Fruit fly (Drosophila melanogaster) whole organism, embryonic: ENCODE measurements around the gene y.

ENCODE experiments used
- Asciz ChIP-seq: fragments of 200-800 bp; sonication (Bioruptor generic); optimal IDR thresholded peaks from 2 replicates; lab custom pipeline; 2017; ENCODE audit warnings: missing biosample characterization, mild to moderate bottlenecking, missing genetic modification characterization, missing genetic modification reagents
- Atf-2 ChIP-seq: fragments of 200-800 bp; sonication (Bioruptor generic); optimal IDR thresholded peaks from 2 replicates; lab custom pipeline; 2016; ENCODE audit warnings: missing biosample characterization, missing genetic modification characterization
- Bdp1 ChIP-seq: fragments of 200-800 bp; sonication (Bioruptor generic); optimal IDR thresholded peaks from 3 replicates; lab custom pipeline; 2016; ENCODE audit warnings: missing biosample characterization, missing genetic modification characterization
- Bteb2 ChIP-seq: fragments of 200-800 bp; sonication (Bioruptor generic); optimal IDR thresholded peaks from 2 replicates; lab custom pipeline; 2016; ENCODE audit warnings: missing biosample characterization, missing genetic modification characterization
- CG10366 ChIP-seq: fragments of 200-800 bp; sonication (Bioruptor generic); IDR thresholded peaks from 2 replicates; pipeline ENCODE4 v1.3.6; 2022; ENCODE audit warnings: missing biosample characterization, missing genetic modification characterization
- CG11085 ChIP-seq: fragments of 200-800 bp; sonication (Bioruptor generic); IDR thresholded peaks from 2 replicates; pipeline ENCODE4 v1.3.6; 2022; ENCODE audit warnings: missing biosample characterization, missing genetic modification characterization
- CG11560 ChIP-seq: fragments of 200-800 bp; sonication (Bioruptor generic); IDR thresholded peaks from 3 replicates; pipeline ENCODE4 v1.3.6; 2022; ENCODE audit warnings: missing biosample characterization, missing genetic modification characterization
- CG11696 ChIP-seq: fragments of 200-800 bp; sonication (Bioruptor generic); IDR thresholded peaks from 2 replicates; pipeline ENCODE4 v1.3.6; 2022; ENCODE audit warnings: missing biosample characterization, missing genetic modification characterization
- CG12659 ChIP-seq: fragments of 200-800 bp; sonication (Bioruptor generic); optimal IDR thresholded peaks from 3 replicates; lab custom pipeline; 2017; ENCODE audit warnings: mild to moderate bottlenecking, missing biosample characterization, missing genetic modification reagents, missing genetic modification characterization
- CG12942 ChIP-seq: fragments of 200-800 bp; sonication (Bioruptor generic); optimal IDR thresholded peaks from 3 replicates; lab custom pipeline; 2016; ENCODE audit warnings: missing biosample characterization, missing genetic modification characterization
- CG16813 ChIP-seq: fragments of 200-800 bp; sonication (Bioruptor generic); IDR thresholded peaks from 3 replicates; pipeline ENCODE4 v1.3.6; 2022; ENCODE audit warnings: missing biosample characterization, missing genetic modification characterization; ENCODE audit not compliant: partially characterized antibody
- CG17829 ChIP-seq: fragments of 200-800 bp; optimal IDR thresholded peaks from 2 replicates; lab custom pipeline; 2019; ENCODE audit warnings: missing biosample characterization, mild to moderate bottlenecking, missing genetic modification characterization, moderate library complexity
- CG18764 ChIP-seq: fragments of 200-800 bp; sonication (Bioruptor generic); optimal IDR thresholded peaks from 3 replicates; lab custom pipeline; 2016; ENCODE audit warnings: missing biosample characterization, missing genetic modification characterization
- CG2678 ChIP-seq: fragments of 200-800 bp; sonication (Bioruptor generic); optimal IDR thresholded peaks from 3 replicates; lab custom pipeline; 2019; ENCODE audit warnings: missing biosample characterization, mild to moderate bottlenecking, missing genetic modification characterization, moderate library complexity
- CG3847 ChIP-seq: fragments of 200-800 bp; sonication (Bioruptor generic); IDR thresholded peaks from 2 replicates; pipeline ENCODE4 v1.3.6; 2022; ENCODE audit warnings: missing biosample characterization, missing genetic modification characterization
- CG42726 ChIP-seq: fragments of 200-800 bp; sonication (Bioruptor generic); IDR thresholded peaks from 2 replicates; pipeline ENCODE4 v1.3.6; 2022; ENCODE audit warnings: missing biosample characterization, missing genetic modification characterization; ENCODE audit not compliant: partially characterized antibody
- CG4328 ChIP-seq: fragments of 200-800 bp; sonication (Bioruptor generic); optimal IDR thresholded peaks from 3 replicates; lab custom pipeline; 2017; ENCODE audit warnings: missing biosample characterization, missing genetic modification reagents, missing genetic modification characterization
- CG6654 ChIP-seq: fragments of 200-800 bp; sonication (Bioruptor generic); optimal IDR thresholded peaks from 2 replicates; lab custom pipeline; 2017; ENCODE audit warnings: missing biosample characterization, mild to moderate bottlenecking, missing genetic modification characterization
- CG6854 ChIP-seq: fragments of 200-800 bp; sonication (Bioruptor generic); optimal IDR thresholded peaks from 3 replicates; lab custom pipeline; 2017; ENCODE audit warnings: missing biosample characterization, mild to moderate bottlenecking, missing genetic modification characterization
- CG7271 ChIP-seq: fragments of 200-800 bp; sonication (Bioruptor generic); optimal IDR thresholded peaks from 2 replicates; lab custom pipeline; 2018; ENCODE audit warnings: missing biosample characterization, mild to moderate bottlenecking, missing genetic modification characterization, moderate library complexity
- CG7928 ChIP-seq: fragments of 200-800 bp; sonication (Bioruptor generic); optimal IDR thresholded peaks from 2 replicates; lab custom pipeline; 2017; ENCODE audit warnings: missing biosample characterization, mild to moderate bottlenecking, missing genetic modification characterization
- CG9727 ChIP-seq: fragments of 200-800 bp; sonication (Bioruptor generic); optimal IDR thresholded peaks from 3 replicates; lab custom pipeline; 2017; ENCODE audit warnings: missing biosample characterization, mild to moderate bottlenecking, missing genetic modification characterization
- CoRest ChIP-seq: fragments of 200-800 bp; sonication (Bioruptor generic); optimal IDR thresholded peaks from 3 replicates; lab custom pipeline; 2018; ENCODE audit warnings: missing biosample characterization, mild to moderate bottlenecking, missing genetic modification characterization, moderate library complexity
- Drgx ChIP-seq: fragments of 200-800 bp; sonication (Bioruptor generic); IDR thresholded peaks from 2 replicates; pipeline ENCODE4 v1.3.6; 2022; ENCODE audit warnings: missing biosample characterization, missing genetic modification characterization
- H15 ChIP-seq: fragments of 200-800 bp; sonication (Bioruptor generic); IDR thresholded peaks from 3 replicates; pipeline ENCODE4 v1.3.6; 2022; ENCODE audit warnings: missing biosample characterization, missing genetic modification characterization
- Lim3 ChIP-seq: fragments of 200-800 bp; sonication (Bioruptor generic); IDR thresholded peaks from 2 replicates; pipeline ENCODE4 v1.3.6; 2022; ENCODE audit warnings: missing biosample characterization, missing genetic modification characterization
- Xrp1 ChIP-seq: fragments of 200-800 bp; sonication (Bioruptor generic); IDR thresholded peaks from 2 replicates; pipeline ENCODE4 v1.3.6; 2022; ENCODE audit warnings: missing biosample characterization, missing genetic modification characterization
- amos ChIP-seq: fragments of 200-800 bp; sonication (Bioruptor generic); IDR thresholded peaks from 2 replicates; pipeline ENCODE4 v1.3.6; 2022; ENCODE audit warnings: missing biosample characterization, missing genetic modification characterization; ENCODE audit not compliant: partially characterized antibody
- aop ChIP-seq: fragments of 200-800 bp; sonication (Bioruptor generic); IDR thresholded peaks from 2 replicates; pipeline ENCODE4 v1.3.6; 2022; ENCODE audit warnings: missing biosample characterization, missing genetic modification characterization
- ash1 ChIP-seq: fragments of 200-800 bp; sonication (Bioruptor generic); optimal IDR thresholded peaks from 2 replicates; lab custom pipeline; 2018; ENCODE audit warnings: missing biosample characterization, mild to moderate bottlenecking, missing genetic modification characterization
- bbx ChIP-seq: fragments of 200-800 bp; sonication (Bioruptor generic); IDR thresholded peaks from 2 replicates; pipeline ENCODE4 v1.3.6; 2022; ENCODE audit warnings: missing biosample characterization, missing genetic modification characterization; ENCODE audit not compliant: partially characterized antibody
- cad ChIP-seq: fragments of >200 bp; optimal IDR thresholded peaks from 2 replicates; lab custom pipeline; 2017; ENCODE audit warnings: missing biosample characterization, missing genetic modification characterization
- cas ChIP-seq: fragments of 200-800 bp; sonication (Bioruptor generic); IDR thresholded peaks from 2 replicates; pipeline ENCODE4 v1.3.6; 2022; ENCODE audit warnings: missing biosample characterization, missing genetic modification characterization
- crol ChIP-seq: fragments of 200-800 bp; sonication (Bioruptor generic); IDR thresholded peaks from 2 replicates; pipeline ENCODE4 v1.3.6; 2022; ENCODE audit warnings: missing biosample characterization, missing genetic modification characterization
- en ChIP-seq: fragments of 200-800 bp; sonication (Bioruptor generic); optimal IDR thresholded peaks from 2 replicates; lab custom pipeline; 2016; ENCODE audit warnings: missing biosample characterization, missing genetic modification characterization
- her ChIP-seq: fragments of 200-800 bp; sonication (Bioruptor generic); optimal IDR thresholded peaks from 2 replicates; lab custom pipeline; 2016; ENCODE audit warnings: missing biosample characterization, missing genetic modification characterization
- inv ChIP-seq: fragments of 200-800 bp; sonication (Bioruptor generic); IDR thresholded peaks from 2 replicates; pipeline ENCODE4 v1.3.6; 2022; ENCODE audit warnings: missing biosample characterization, missing genetic modification characterization; ENCODE audit not compliant: partially characterized antibody
- nmo ChIP-seq: fragments of 200-800 bp; sonication (Bioruptor generic); optimal IDR thresholded peaks from 2 replicates; lab custom pipeline; 2018; ENCODE audit warnings: missing biosample characterization, mild to moderate bottlenecking, missing genetic modification characterization, moderate library complexity
- nom ChIP-seq: fragments of 200-800 bp; sonication (Bioruptor generic); optimal IDR thresholded peaks from 2 replicates; lab custom pipeline; 2017; ENCODE audit warnings: missing biosample characterization, missing genetic modification characterization, mild to moderate bottlenecking, moderate library complexity, missing genetic modification reagents
- onecut ChIP-seq: fragments of 200-800 bp; sonication (Bioruptor generic); IDR thresholded peaks from 2 replicates; pipeline ENCODE4 v1.3.6; 2022; ENCODE audit warnings: missing biosample characterization, missing genetic modification characterization
- pita ChIP-seq: fragments of 200-800 bp; sonication (Bioruptor generic); optimal IDR thresholded peaks from 2 replicates; lab custom pipeline; 2017; ENCODE audit warnings: missing biosample characterization, mild to moderate bottlenecking, missing genetic modification characterization
- sc ChIP-seq, 3 experiments: fragments of >200 bp in 2 of 3; fragments of 200-800 bp in 1 of 3; sonication (Bioruptor generic) in 1 of 3; optimal IDR thresholded peaks; 2 replicates in 2 of 3; 3 replicates in 1 of 3; lab custom pipeline; 2017; ENCODE audit warnings: mild to moderate bottlenecking in 1 of 3, missing biosample characterization in 1 of 3, missing genetic modification characterization in 1 of 3, missing genetic modification reagents in 1 of 3
- stwl ChIP-seq: fragments of 200-800 bp; sonication (Bioruptor generic); optimal IDR thresholded peaks from 3 replicates; lab custom pipeline; 2018; ENCODE audit warnings: missing biosample characterization, mild to moderate bottlenecking, missing genetic modification characterization, moderate library complexity
- trh ChIP-seq: fragments of 200-800 bp; sonication (Bioruptor generic); optimal IDR thresholded peaks from 2 replicates; lab custom pipeline; 2016; ENCODE audit warnings: missing biosample characterization, missing genetic modification characterization
- vnd ChIP-seq: fragments of 200-800 bp; sonication (Bioruptor generic); IDR thresholded peaks from 3 replicates; pipeline ENCODE4 v1.3.6; 2022; ENCODE audit warnings: missing biosample characterization, missing genetic modification characterization; ENCODE audit not compliant: partially characterized antibody

The y gene

dm6 chrX:351599-351998, 4.7 kb upstream of the y start (continued):
- TF ChIP-seq vnd (GFP tag; lab: Robert Waterston, UW), result 0 out of 3 replicates have a peak, but pooled peaks have one; percentile 45

dm6 chrX:352767-353166, 3.5 kb upstream of the y start, which contains the start of gene CG43182:
CG43182 (plus strand) TSS chrX:353067.
- TF ChIP-seq CG10366, result no peak
- no peak for TF ChIP-seq inv (GFP tag; lab: Robert Waterston, UW)
- no peak for TF ChIP-seq CG3847 (GFP tag; lab: Robert Waterston, UW)
- no peak for TF ChIP-seq ash1 (GFP tag; lab: Kevin White, UChicago)
- TF ChIP-seq CG2678 (tag; lab: Kevin White, UChicago), result no peak
- TF ChIP-seq cad (GFP tag; lab: Kevin White, UChicago), result no peak
- TF ChIP-seq CG12942 (GFP tag; lab: Kevin White, UChicago), result no peak
- TF ChIP-seq CG11696, result no peak
- no peak for TF ChIP-seq CG4328 (GFP tag; lab: Kevin White, UChicago)
- TF ChIP-seq Atf-2 (GFP tag; lab: Kevin White, UChicago), result no peak

DNA sequence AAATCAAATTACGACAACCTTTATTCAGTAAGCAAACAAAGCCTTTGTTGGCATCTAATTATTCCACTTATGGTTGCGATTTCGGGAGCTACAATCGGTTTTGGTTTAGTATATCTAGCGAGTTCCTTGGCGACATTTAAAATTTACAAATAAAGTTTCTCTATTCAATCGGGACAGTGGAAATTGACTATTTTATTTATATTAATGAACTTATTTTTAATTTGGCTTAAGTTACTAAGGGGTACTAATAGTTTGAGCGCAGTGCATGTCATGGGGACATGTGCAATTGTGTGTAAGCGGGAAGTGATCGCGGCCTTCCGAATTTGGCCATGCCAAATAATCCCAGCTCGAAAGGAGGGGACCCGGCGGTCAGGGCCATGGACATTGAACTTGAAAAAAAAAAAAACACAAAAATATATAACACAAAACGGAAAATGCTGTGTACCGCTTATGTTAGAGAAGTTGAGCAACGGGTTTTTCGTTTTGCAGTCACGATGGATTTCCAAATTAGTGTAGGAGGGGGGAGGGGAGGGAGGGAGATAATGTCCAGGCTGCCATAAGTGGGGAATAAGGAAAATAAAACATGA, 2.3 kb upstream of the y start:
- no peak for TF ChIP-seq CG10366
- TF ChIP-seq Lim3, result peak; percentile 38; the same call in 1 of the 2 replicates
- TF ChIP-seq CG17829 (tag; lab: Kevin White, UChicago), result no peak
- no peak for TF ChIP-seq Bdp1 (GFP tag; lab: Kevin White, UChicago)
- peak; percentile 26; the same call in 1 of the 2 replicates for TF ChIP-seq Drgx (GFP tag; lab: Robert Waterston, UW)
- TF ChIP-seq CG7928 (GFP tag; lab: Kevin White, UChicago), result no peak
- no peak for TF ChIP-seq aop (GFP tag; lab: Robert Waterston, UW)
- 0 out of 3 replicates have a peak, but pooled peaks have one; percentile 31 for TF ChIP-seq CG16813
- peak; percentile 42; the same call in 1 of the 3 replicates for TF ChIP-seq CG11560 (tag; lab: Robert Waterston, UW)
- no peak for TF ChIP-seq Asciz (GFP tag; lab: Kevin White, UChicago)
- TF ChIP-seq, all 482 proteins: peak for 4

DNA sequence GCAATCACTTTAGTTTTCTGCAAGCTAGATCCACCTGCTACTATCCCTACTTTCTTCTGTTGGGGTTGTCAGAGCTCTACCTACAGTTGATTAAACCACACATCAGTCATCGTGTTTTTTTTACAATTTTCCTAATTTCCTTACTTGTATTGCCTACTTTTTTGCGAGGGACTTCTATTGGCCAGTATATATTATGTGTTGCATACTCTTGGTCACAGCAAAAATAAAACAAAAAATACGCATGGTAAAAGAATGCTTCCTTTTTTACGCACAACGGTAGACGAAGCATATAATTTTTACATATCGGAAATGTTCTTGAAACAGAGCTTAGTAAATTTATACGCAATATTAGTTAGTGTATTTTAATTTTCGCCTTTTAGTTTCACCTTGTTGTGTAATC, 5.1 kb downstream of the y start:
- TF ChIP-seq crol, result no peak
- no peak for TF ChIP-seq CG9727 (GFP tag; lab: Kevin White, UChicago)
- TF ChIP-seq CG12659 (GFP tag; lab: Kevin White, UChicago), result no peak
- TF ChIP-seq cad (GFP tag; lab: Kevin White, UChicago), result no peak
- TF ChIP-seq amos (GFP tag; lab: Robert Waterston, UW), result peak; percentile 11; the same call in 1 of the 2 replicates
- no peak for TF ChIP-seq onecut
- peak; percentile 16 for TF ChIP-seq pita (GFP tag; lab: Kevin White, UChicago)
- TF ChIP-seq en, result no peak
- no peak for TF ChIP-seq trh
- TF ChIP-seq CG11085, result no peak
- TF ChIP-seq CG42726 (GFP tag; lab: Robert Waterston, UW), result 0 out of 2 replicates have a peak, but pooled peaks have one; percentile 30
- TF ChIP-seq sc (optimal IDR thresholded peaks at IDR 0.05; lab: Kevin White, UChicago), result no peak
- no peak for TF ChIP-seq sc (GFP tag; optimal IDR thresholded peaks at IDR 0.05; lab: Kevin White, UChicago)
- TF ChIP-seq bbx (GFP tag; lab: Robert Waterston, UW), result no peak
- TF ChIP-seq stwl, result peak; percentile 56
- TF ChIP-seq CG18764, result no peak
- TF ChIP-seq Xrp1 (GFP tag; lab: Robert Waterston, UW), result no peak
- TF ChIP-seq her (GFP tag; lab: Kevin White, UChicago), result no peak
- no peak for TF ChIP-seq H15 (GFP tag; lab: Robert Waterston, UW)
- no peak for TF ChIP-seq cas
- TF ChIP-seq nom (GFP tag; lab: Kevin White, UChicago), result peak; percentile 67
- no peak for TF ChIP-seq CG6654
- no peak for TF ChIP-seq nmo (GFP tag; lab: Kevin White, UChicago)
- TF ChIP-seq CG7271 (tag; lab: Kevin White, UChicago), result no peak
- TF ChIP-seq CG6854 (GFP tag; lab: Kevin White, UChicago), result no peak
- TF ChIP-seq Bteb2 (GFP tag; lab: Kevin White, UChicago), result no peak
- no peak for TF ChIP-seq CoRest (tag; lab: Kevin White, UChicago)
